Worm (Caenorhabditis elegans): Measurements from ENCODE around the gene C34F11.2.

The C34F11.2 gene

DNA sequence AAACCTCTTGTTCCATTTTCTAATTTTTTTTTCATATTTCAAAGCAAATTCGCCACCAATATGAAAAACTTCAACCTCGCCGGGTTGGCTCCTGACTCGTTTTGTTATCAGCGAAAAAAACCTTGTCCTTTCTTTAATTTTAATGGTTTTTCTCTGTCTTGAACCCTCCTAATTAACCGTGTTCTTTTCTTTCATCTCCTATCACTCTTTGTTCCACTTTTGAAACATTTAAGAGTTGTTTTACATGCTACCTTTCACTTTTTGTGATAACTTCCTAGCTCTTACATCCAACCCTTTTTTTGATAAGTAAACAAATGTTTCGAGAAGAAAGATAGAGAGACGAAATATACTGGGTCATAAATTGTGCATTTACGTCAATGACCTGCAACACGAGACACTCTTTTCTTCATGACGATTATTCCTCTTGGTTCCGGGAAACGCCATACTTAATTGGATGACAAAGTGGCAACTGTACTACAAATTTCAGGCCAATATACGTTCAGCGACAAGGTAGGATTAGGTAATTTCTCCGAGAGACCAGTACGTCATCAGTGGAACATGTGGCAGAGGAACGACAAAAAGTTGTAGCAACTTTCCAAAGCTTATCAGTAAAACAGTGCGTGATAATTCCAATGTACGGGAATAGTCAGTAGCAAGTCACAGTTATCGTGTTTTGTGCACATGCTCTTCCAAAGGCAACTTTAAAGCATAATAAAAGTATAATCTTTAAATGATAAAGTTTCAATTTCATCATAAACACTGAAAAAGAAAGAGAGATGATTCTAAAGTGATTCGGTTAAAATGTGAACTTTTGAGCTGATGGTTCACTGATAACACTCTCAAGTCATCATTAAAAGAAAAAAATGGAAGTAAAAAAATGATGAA lies 27.2 kb upstream of the C34F11.2 start (continued):
- no peak for TF ChIP-seq lir-3 (tag; optimal IDR thresholded peaks at IDR 0.05)
- no peak for TF ChIP-seq nhr-41 (GFP tag; IDR thresholded peaks at IDR 0.05)
- no peak for TF ChIP-seq lin-38 (GFP tag; IDR thresholded peaks at IDR 0.05)
- no peak for TF ChIP-seq Y75B8A.6 (GFP tag; IDR thresholded peaks at IDR 0.05)
- TF ChIP-seq sdz-12 (GFP tag; optimal IDR thresholded peaks at IDR 0.05) = no peak
- no peak for TF ChIP-seq F26F4.8 (GFP tag; conservative IDR thresholded peaks at IDR 0.05)

DNA sequence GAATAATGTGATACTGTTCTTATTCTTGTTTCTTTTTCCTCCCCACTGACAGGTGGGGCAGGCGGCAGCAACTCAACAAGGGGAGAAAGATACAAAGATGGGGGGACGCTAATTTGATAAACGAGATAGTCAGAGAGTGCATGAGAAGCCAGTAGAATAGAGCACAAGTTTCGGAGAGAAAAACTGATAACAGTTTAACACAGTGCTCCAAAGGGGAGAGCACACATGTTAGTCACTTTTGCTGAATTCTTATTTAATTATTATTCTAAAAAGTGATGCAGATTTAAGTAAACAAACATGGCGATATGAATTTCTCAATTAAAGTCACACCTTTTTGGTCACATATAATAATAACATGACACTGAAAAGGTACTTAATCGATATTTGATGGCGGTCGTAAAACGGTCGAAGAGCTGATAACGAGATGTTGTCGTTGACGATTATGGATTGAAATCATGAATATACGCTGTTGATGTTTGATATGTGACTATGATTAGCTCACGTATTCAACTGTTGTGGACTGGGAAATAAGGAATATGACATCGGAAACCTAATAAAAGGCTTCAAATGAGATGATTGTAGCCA lies 26.0 kb upstream of the C34F11.2 start:
- TF ChIP-seq mdt-29 (GFP tag; IDR thresholded peaks at IDR 0.05) (no peak), ceh-82 (tag; optimal IDR thresholded peaks at IDR 0.05) (no peak), dmd-8 (GFP tag; IDR thresholded peaks at IDR 0.05) (no peak), lsy-2 (tag; optimal IDR thresholded peaks at IDR 0.05) (no peak), nhr-102 (tag; optimal IDR thresholded peaks at IDR 0.05) (peak; percentile 49), mxl-3 (GFP tag; optimal IDR thresholded peaks at IDR 0.05) (no peak), F26F4.8 (GFP tag; conservative IDR thresholded peaks at IDR 0.05) (no peak), daf-16 (GFP tag; optimal IDR thresholded peaks at IDR 0.05) (peak in 1 of 2 experiments; percentile 62), daf-16 (tag; optimal IDR thresholded peaks at IDR 0.05) (peak; percentile 94), daf-12 (tag; optimal IDR thresholded peaks at IDR 0.05) (no peak), dmd-6 (GFP tag; IDR thresholded peaks at IDR 0.05) (peak; percentile 68), fos-1 (tag; optimal IDR thresholded peaks at IDR 0.05) (no peak), skn-1 (tag; optimal IDR thresholded peaks at IDR 0.05) (no peak), php-3 (GFP tag; IDR thresholded peaks at IDR 0.05) (peak; percentile 100), lin-39 (tag; optimal IDR thresholded peaks at IDR 0.05) (no peak), snpc-4 (tag; optimal IDR thresholded peaks at IDR 0.05) (no peak), sdz-12 (GFP tag; optimal IDR thresholded peaks at IDR 0.05) (no peak), lir-3 (tag; optimal IDR thresholded peaks at IDR 0.05) (no peak), F10B5.3 (tag; optimal IDR thresholded peaks at IDR 0.05) (no peak), hlh-30 (tag; optimal IDR thresholded peaks at IDR 0.05; ENCODE audit: insufficient read depth) (peak; percentile 35), ama-1 (optimal IDR thresholded peaks at IDR 0.05) (no peak), unc-62 (GFP tag; optimal IDR thresholded peaks at IDR 0.05 in 1 of 2) (peak in 1 of 2 experiments; percentile 1), unc-62 (tag; optimal IDR thresholded peaks at IDR 0.05) (no peak), pqm-1 (tag; optimal IDR thresholded peaks at IDR 0.05) (peak; percentile 89), pha-4 (GFP tag; IDR thresholded peaks at IDR 0.05) (peak; percentile 43; the same call in 1 of the 2 replicates), pha-4 (tag; optimal IDR thresholded peaks at IDR 0.05) (no peak), mdl-1 (tag; optimal IDR thresholded peaks at IDR 0.05) (peak in 1 of 2 experiments; percentile 39), unc-39 (tag; optimal IDR thresholded peaks at IDR 0.05) (no peak), R02D3.7 (tag; optimal IDR thresholded peaks at IDR 0.05) (no peak), zfp-2 (tag; optimal IDR thresholded peaks at IDR 0.05) (no peak), nhr-10 (tag; optimal IDR thresholded peaks at IDR 0.05) (peak; percentile 39), D1046.2 (GFP tag; IDR thresholded peaks at IDR 0.05) (no peak), nhr-77 (tag; optimal IDR thresholded peaks at IDR 0.05) (peak; percentile 57), ztf-7 (tag; optimal IDR thresholded peaks at IDR 0.05) (no peak), mes-2 (tag; optimal IDR thresholded peaks at IDR 0.05; ENCODE audit: poor library complexity, severe bottlenecking) (peak; percentile 14), hif-1 (tag; optimal IDR thresholded peaks at IDR 0.05) (no peak), F37D6.2 (tag; optimal IDR thresholded peaks at IDR 0.05) (no peak), nhr-28 (tag; optimal IDR thresholded peaks at IDR 0.05) (peak; percentile 79), nhr-11 (tag; optimal IDR thresholded peaks at IDR 0.05) (no peak), ceh-62 (tag; optimal IDR thresholded peaks at IDR 0.05) (no peak), F44E2.7 (GFP tag; IDR thresholded peaks at IDR 0.05) (no peak), zip-11 (GFP tag; IDR thresholded peaks at IDR 0.05) (no peak), tag-97 (GFP tag; IDR thresholded peaks at IDR 0.05) (no peak), tra-1 (GFP tag; IDR thresholded peaks at IDR 0.05) (peak; percentile 35; the same call in 1 of the 2 replicates), nhr-48 (tag; optimal IDR thresholded peaks at IDR 0.05) (peak; percentile 43)

Measured in whole organism, L4 larva.